Worm (Caenorhabditis elegans) whole organism, early embryonic: Measurements from ENCODE around the gene C41H7.9.

Experiments used
- B0310.2 ChIP-seq: sonication (generic microtip); optimal IDR thresholded peaks from 2 replicates; lab custom pipeline; 2016; ENCODE audit warnings: mild to moderate bottlenecking, missing genetic modification characterization, missing compliant biosample characterization
- F13C5.2 ChIP-seq: sonication (generic microtip); optimal IDR thresholded peaks from 2 replicates; lab custom pipeline; 2017; ENCODE audit warnings: mild to moderate bottlenecking, missing genetic modification characterization, inconsistent platforms, missing compliant biosample characterization
- aly-1 ChIP-seq: sonication (generic microtip); optimal IDR thresholded peaks from 2 replicates; lab custom pipeline; 2016; ENCODE audit warnings: missing genetic modification characterization, missing compliant biosample characterization
- ama-1 ChIP-seq: fragments of 150-350 bp; optimal IDR thresholded peaks from 2 replicates; lab custom pipeline; 2014
- ceh-36 ChIP-seq: sonication (generic microtip); optimal IDR thresholded peaks from 2 replicates; lab custom pipeline; 2016; ENCODE audit warnings: missing genetic modification characterization, inconsistent platforms, missing compliant biosample characterization
- ets-7 ChIP-seq: sonication (generic microtip); optimal IDR thresholded peaks from 2 replicates; lab custom pipeline; 2016; ENCODE audit warnings: missing genotype, missing genetic modification characterization, missing compliant biosample characterization
- hmbx-1 ChIP-seq: sonication (generic microtip); optimal IDR thresholded peaks from 2 replicates; lab custom pipeline; 2016; ENCODE audit warnings: mild to moderate bottlenecking, missing genetic modification characterization, missing compliant biosample characterization
- scrt-1 ChIP-seq: fragments of 200-800 bp; sonication (Bioruptor generic); IDR thresholded peaks from 2 replicates; pipeline ENCODE4 v1.3.6; 2022; ENCODE audit warnings: missing genetic modification characterization, missing compliant biosample characterization
- sea-1 ChIP-seq: fragments of 200-800 bp; sonication (Bioruptor generic); conservative IDR thresholded peaks from 2 replicates; pipeline ENCODE4 v1.3.6; 2022; ENCODE audit warnings: missing genetic modification characterization, missing compliant biosample characterization
- tbx-37 ChIP-seq: fragments of 200-800 bp; sonication (Bioruptor generic); conservative IDR thresholded peaks from 2 replicates; pipeline ENCODE4 v1.3.6; 2022; ENCODE audit warnings: missing genetic modification reagents, missing genetic modification characterization, missing compliant biosample characterization
- tra-4 ChIP-seq: sonication (generic microtip); optimal IDR thresholded peaks from 2 replicates; lab custom pipeline; 2017; ENCODE audit warnings: missing genetic modification characterization, missing compliant biosample characterization

DNA sequence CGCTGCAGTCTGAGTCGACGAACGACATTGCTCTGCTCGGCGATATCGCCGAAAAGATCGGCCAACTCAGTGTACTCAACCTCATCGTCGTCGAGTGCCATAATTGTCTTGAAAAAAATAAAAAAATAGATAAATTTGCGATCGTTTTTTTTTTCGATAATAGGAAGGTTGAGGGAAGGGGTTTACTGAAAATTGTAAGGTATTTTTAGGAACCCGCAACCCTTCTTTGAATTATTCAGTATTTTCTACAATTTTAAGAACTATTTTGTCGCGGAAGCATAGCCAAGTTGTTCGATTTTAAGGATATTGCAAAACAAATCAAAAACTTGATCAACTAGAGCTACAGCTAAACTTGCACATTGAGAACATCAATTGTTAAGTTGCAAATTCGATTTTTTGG is at the start of gene C41H7.9:
- TF ChIP-seq B0310.2 (no peak), tra-4 (no peak), tbx-37 (GFP tag; lab: Robert Waterston, UW) (no peak), F13C5.2 (no peak), ama-1 (lab: Kevin White, UChicago) (no peak), scrt-1 (no peak), aly-1 (tag; lab: Kevin White, UChicago) (no peak), ets-7 (tag; lab: Kevin White, UChicago) (no peak), ceh-36 (tag; lab: Kevin White, UChicago) (no peak), sea-1 (GFP tag; lab: Robert Waterston, UW) (no peak), hmbx-1 (no peak)
